Fruit fly (Drosophila melanogaster) S2 (cell line): ENCODE measurements around the gene CG14507.

Experiments
- CG8478 ChIP-seq: fragments of >200 bp; optimal IDR thresholded peaks from 2 replicates; lab custom pipeline; 2018
- CTCF ChIP-seq, 2 experiments: fragments of >200 bp; optimal IDR thresholded peaks; 2 replicates each; lab custom pipeline; 2018

dm6 chr3R:29198299-29198698 lies 29.2 kb downstream of the CG14507 start:
- TF ChIP-seq CG8478 (no peak), CTCF (optimal IDR thresholded peaks at IDR 0.05; lab: Kevin White, UChicago) (no peak)
